Worm (Caenorhabditis elegans): ENCODE measurements around the gene R10E8.8.

- TF ChIP-seq W03F9.2 (tag; optimal IDR thresholded peaks at IDR 0.05) (no peak), him-1 (tag; optimal IDR thresholded peaks at IDR 0.05) (no peak)
Measured at ce11 chrV:18254483-18254882, 13.0 kb upstream of the R10E8.8 start, which contains the start of gene R10E8.5.

Data from whole organism, L4/young adult.